Worm (Caenorhabditis elegans): ENCODE measurements around the gene ufm-1.
A peak's percentile ranks its signal among the peaks of the same experiment; 100 is the strongest.

ufm-1 gene

DNA sequence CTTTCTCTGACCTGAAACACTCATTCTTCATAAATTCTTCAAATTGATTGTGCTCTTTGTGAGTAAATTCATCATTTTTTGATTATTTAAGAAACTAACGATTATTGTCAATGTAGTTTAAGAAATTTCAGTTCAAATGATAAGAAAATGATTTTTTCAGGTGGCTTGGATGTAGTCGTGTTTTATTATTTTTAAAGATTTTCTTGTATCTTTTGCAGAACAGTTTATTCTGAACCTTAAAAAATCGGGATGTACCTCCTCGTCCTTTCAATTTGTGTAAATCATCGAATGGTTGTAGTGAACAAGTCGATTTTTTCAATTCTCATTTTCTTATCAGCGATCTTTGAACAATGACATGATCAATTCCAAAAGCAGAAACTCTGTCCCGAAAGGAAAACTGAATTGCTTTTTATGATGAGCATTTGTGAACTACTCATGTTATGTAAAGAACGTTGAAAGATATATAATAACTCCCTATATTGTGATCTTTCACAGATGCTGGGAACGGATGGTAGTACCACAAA, 6.5 kb downstream of the ufm-1 start, which contains the start of gene slc-17.3:
slc-17.3 (minus strand) TSS at position 51 of the 524 bp plus-strand sequence.
- no peak for TF ChIP-seq dao-5 (tag; optimal IDR thresholded peaks at IDR 0.05)
- TF ChIP-seq him-1 (tag; optimal IDR thresholded peaks at IDR 0.05) = no peak
- TF ChIP-seq W03F9.2 (tag; optimal IDR thresholded peaks at IDR 0.05) = no peak

DNA sequence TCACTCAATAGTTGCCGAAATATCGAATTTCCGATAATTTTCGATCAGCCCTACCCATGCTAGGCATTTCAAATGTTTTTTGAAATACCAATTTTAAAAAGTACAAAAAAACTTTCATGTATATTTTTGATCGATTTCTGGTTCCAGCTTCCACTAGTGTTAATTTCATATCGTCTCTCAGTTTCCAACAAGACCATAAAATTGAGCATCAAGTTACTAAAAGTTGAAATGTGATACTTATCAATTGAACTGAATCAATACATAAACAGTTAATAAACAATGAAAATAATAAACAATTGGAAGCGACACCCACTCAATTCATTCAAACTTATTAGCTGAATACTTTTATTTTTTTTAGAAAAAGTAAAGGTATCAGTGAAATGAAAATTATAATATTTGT, 7.4 kb downstream of the ufm-1 start, which contains the start of gene cup-4:
cup-4 (plus strand) TSS at position 301 of the 400 bp plus-strand sequence.
- TF ChIP-seq him-1 (tag; optimal IDR thresholded peaks at IDR 0.05) = no peak
- TF ChIP-seq dao-5 (tag; optimal IDR thresholded peaks at IDR 0.05) = no peak
- no peak for TF ChIP-seq W03F9.2 (tag; optimal IDR thresholded peaks at IDR 0.05)

- TF ChIP-seq W03F9.2 (tag; optimal IDR thresholded peaks at IDR 0.05) (no peak), him-1 (tag; optimal IDR thresholded peaks at IDR 0.05) (no peak), dao-5 (tag; optimal IDR thresholded peaks at IDR 0.05) (no peak)
These were observed 14.0 kb downstream of the ufm-1 start for ce11 chrIII:7872776-7873175.

- TF ChIP-seq dao-5 (tag; optimal IDR thresholded peaks at IDR 0.05) = no peak
- TF ChIP-seq W03F9.2 (tag; optimal IDR thresholded peaks at IDR 0.05) = no peak
- no peak for TF ChIP-seq him-1 (tag; optimal IDR thresholded peaks at IDR 0.05)
These were observed 14.7 kb downstream of the ufm-1 start, which contains the start of gene tyr-1 for ce11 chrIII:7873481-7873880. tyr-1 (plus strand) TSS chrIII:7873781.

- no peak for TF ChIP-seq him-1 (tag; optimal IDR thresholded peaks at IDR 0.05)
- TF ChIP-seq dao-5 (tag; optimal IDR thresholded peaks at IDR 0.05) = no peak
- no peak for TF ChIP-seq W03F9.2 (tag; optimal IDR thresholded peaks at IDR 0.05)
These were observed 18.3 kb downstream of the ufm-1 start for ce11 chrIII:7877090-7877489.

ce11 chrIII:7878852-7879329, 20.1 kb downstream of the ufm-1 start, which contains the start of gene sup-18:
sup-18 (minus strand) TSS chrIII:7878902.
- TF ChIP-seq him-1 (tag; optimal IDR thresholded peaks at IDR 0.05) = no peak
- no peak for TF ChIP-seq W03F9.2 (tag; optimal IDR thresholded peaks at IDR 0.05)
- TF ChIP-seq dao-5 (tag; optimal IDR thresholded peaks at IDR 0.05) = no peak

DNA sequence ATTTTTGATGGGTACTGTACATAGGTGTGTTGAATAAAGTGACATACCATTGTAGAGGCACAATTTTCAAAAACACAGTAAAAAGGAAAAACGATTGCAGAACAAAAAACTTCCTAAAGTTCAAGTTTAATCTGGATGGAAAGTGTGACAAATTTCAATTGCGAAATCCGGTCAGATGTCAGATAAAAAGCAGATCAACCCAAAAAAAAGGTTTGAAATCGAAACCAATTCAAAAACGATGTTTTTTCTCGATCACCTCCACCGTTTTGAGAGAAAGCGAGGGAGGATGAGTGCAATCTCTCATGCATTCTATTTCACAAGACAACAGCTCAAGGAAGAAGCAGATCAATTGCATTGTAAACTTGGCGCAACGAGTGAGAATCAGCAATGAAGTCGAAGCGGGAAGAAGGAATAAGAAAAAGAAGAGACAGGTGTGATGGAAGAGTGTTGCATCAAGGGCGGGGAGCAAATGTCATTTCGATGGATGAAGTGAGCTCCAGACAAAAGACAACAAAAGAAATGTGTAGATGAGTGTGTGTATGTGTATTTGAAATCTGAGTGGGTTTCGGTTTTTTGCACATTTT, 21.4 kb downstream of the ufm-1 start:
- TF ChIP-seq dao-5 (tag; optimal IDR thresholded peaks at IDR 0.05) (no peak), W03F9.2 (tag; optimal IDR thresholded peaks at IDR 0.05) (no peak), him-1 (tag; optimal IDR thresholded peaks at IDR 0.05) (no peak)

- TF ChIP-seq him-1 (tag; optimal IDR thresholded peaks at IDR 0.05) (no peak), W03F9.2 (tag; optimal IDR thresholded peaks at IDR 0.05) (no peak), dao-5 (tag; optimal IDR thresholded peaks at IDR 0.05) (no peak)
These were observed 24.1 kb downstream of the ufm-1 start, which contains the start of gene ZK688.9 for ce11 chrIII:7882900-7883299. ZK688.9 (minus strand) TSS chrIII:7883000.

- TF ChIP-seq dao-5 (tag; optimal IDR thresholded peaks at IDR 0.05) (no peak), W03F9.2 (tag; optimal IDR thresholded peaks at IDR 0.05) (no peak), him-1 (tag; optimal IDR thresholded peaks at IDR 0.05) (no peak)
These were observed 26.1 kb downstream of the ufm-1 start, which contains the start of gene ZK688.11 for ce11 chrIII:7884863-7885262. ZK688.11 (minus strand) TSS chrIII:7884963.

- TF ChIP-seq W03F9.2 (tag; optimal IDR thresholded peaks at IDR 0.05) (no peak), dao-5 (tag; optimal IDR thresholded peaks at IDR 0.05) (no peak), him-1 (tag; optimal IDR thresholded peaks at IDR 0.05) (no peak)
These were observed 30.3 kb downstream of the ufm-1 start for ce11 chrIII:7889036-7889435.

DNA sequence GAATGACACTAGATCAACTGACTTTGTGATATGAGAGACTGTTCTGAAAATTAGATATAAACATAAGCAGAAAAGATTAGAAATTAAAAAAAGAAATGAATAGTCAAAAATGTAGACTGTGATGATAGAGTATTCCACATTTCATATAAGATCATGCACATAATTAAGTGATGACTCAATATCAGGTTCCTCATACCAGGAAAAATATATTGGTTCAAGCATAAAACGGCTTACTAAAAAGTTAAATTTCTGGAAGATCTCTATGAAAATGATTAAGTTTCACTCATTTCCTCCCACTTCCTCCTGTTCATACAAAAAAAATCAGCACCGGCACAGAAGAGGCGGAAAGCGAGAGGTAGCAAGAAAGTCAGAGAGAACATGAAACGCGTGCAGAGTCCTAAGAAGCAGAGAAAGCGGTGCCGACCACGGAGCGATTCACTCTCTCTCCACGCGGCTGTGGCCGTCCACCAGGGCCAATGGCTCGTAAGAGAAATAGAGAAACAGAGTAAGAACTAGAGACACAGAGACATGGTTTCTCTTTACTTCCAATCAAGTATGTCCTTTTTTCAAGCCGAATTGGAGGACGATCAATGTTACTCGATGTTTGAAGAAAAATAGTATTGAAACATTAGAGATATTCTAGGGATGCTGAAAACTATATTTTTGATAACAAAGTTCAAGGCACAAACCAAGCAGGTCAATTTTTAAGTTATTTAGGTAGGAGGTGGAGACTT, 33.0 kb downstream of the ufm-1 start, which contains the start of the genes ZK688.5 and fahd-1:
ZK688.5 (minus strand) TSS at position 51 of the 734 bp plus-strand sequence.
fahd-1 (plus strand) TSS at position 684 of the 734 bp plus-strand sequence.
- TF ChIP-seq dao-5 (tag; optimal IDR thresholded peaks at IDR 0.05) (no peak), W03F9.2 (tag; optimal IDR thresholded peaks at IDR 0.05) (peak; percentile 60)

DNA sequence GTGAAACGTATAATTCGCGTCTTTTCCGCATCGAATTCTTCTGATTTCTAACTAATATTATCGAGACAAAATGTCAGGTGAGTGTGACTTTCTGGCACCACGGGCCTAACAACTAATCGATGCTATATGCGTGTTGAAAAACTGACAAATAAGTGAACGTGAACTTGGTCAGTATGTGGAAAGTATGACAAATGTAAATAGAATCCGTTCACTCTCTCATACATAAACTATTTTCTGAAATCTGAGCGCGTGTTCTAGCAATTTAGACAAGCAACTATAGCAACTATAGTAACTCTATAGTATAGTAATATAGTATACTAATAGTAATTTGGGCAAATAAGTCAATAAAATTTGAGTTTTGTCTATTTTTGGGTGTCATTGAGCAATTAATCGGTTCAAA, 33.6 kb downstream of the ufm-1 start:
- TF ChIP-seq W03F9.2 (tag; optimal IDR thresholded peaks at IDR 0.05) (no peak), him-1 (tag; optimal IDR thresholded peaks at IDR 0.05) (no peak), dao-5 (tag; optimal IDR thresholded peaks at IDR 0.05) (no peak)

- TF ChIP-seq W03F9.2 (tag; optimal IDR thresholded peaks at IDR 0.05) (no peak), dao-5 (tag; optimal IDR thresholded peaks at IDR 0.05) (no peak), him-1 (tag; optimal IDR thresholded peaks at IDR 0.05) (no peak)
These were observed 34.4 kb downstream of the ufm-1 start for ce11 chrIII:7893224-7893623.

- TF ChIP-seq him-1 (tag; optimal IDR thresholded peaks at IDR 0.05) (no peak), W03F9.2 (tag; optimal IDR thresholded peaks at IDR 0.05) (no peak), dao-5 (tag; optimal IDR thresholded peaks at IDR 0.05) (no peak)
These were observed 35.9 kb downstream of the ufm-1 start, which contains the start of gene ZK688.4 for ce11 chrIII:7894724-7895123. ZK688.4 (plus strand) TSS chrIII:7895024.
